Worm (Caenorhabditis elegans) whole organism, late embryonic: Measurements from ENCODE around the gene F10E7.2.

Source experiments
- C38D4.7 ChIP-seq: fragments of 200-800 bp; sonication (Bioruptor generic); optimal IDR thresholded peaks from 2 replicates; lab custom pipeline; 2018; ENCODE audit warnings: mild to moderate bottlenecking, missing genetic modification characterization, moderate library complexity, missing compliant biosample characterization
- ceh-14 ChIP-seq: sonication (generic microtip); optimal IDR thresholded peaks from 2 replicates; lab custom pipeline; 2016; ENCODE audit warnings: missing genotype, missing genetic modification characterization, missing compliant biosample characterization
- ceh-19 ChIP-seq: fragments of 200-800 bp; sonication (Bioruptor generic); optimal IDR thresholded peaks from 2 replicates; lab custom pipeline; 2018; ENCODE audit warnings: mild to moderate bottlenecking, missing genetic modification characterization, missing compliant biosample characterization
- ceh-22 ChIP-seq: sonication (generic microtip); optimal IDR thresholded peaks from 2 replicates; lab custom pipeline; 2017; ENCODE audit warnings: missing biosample characterization, missing genetic modification characterization
- ceh-24 ChIP-seq: sonication (generic microtip); optimal IDR thresholded peaks from 2 replicates; lab custom pipeline; 2016; ENCODE audit warnings: mild to moderate bottlenecking, missing genetic modification characterization, missing compliant biosample characterization
- ceh-30 ChIP-seq: fragments of 150-350 bp; optimal IDR thresholded peaks from 2 replicates; lab custom pipeline; 2014; ENCODE audit warnings: missing biosample characterization, missing genetic modification characterization
- ceh-34 ChIP-seq: sonication (generic microtip); optimal IDR thresholded peaks from 2 replicates; lab custom pipeline; 2016; ENCODE audit warnings: mild to moderate bottlenecking, missing genetic modification characterization, missing compliant biosample characterization
- ceh-48 ChIP-seq: sonication (generic microtip); optimal IDR thresholded peaks from 2 replicates; lab custom pipeline; 2016; ENCODE audit warnings: missing genetic modification characterization, inconsistent platforms, missing compliant biosample characterization
- ceh-6 ChIP-seq: fragments of 200-800 bp; sonication (Bioruptor generic); optimal IDR thresholded peaks from 2 replicates; lab custom pipeline; 2018; ENCODE audit warnings: mild to moderate bottlenecking, missing genetic modification characterization, missing compliant biosample characterization
- che-1 ChIP-seq: sonication (generic microtip); optimal IDR thresholded peaks from 2 replicates; lab custom pipeline; 2016; ENCODE audit warnings: mild to moderate bottlenecking, missing genetic modification characterization, missing compliant biosample characterization
- dmd-4 ChIP-seq: sonication (generic microtip); optimal IDR thresholded peaks from 2 replicates; lab custom pipeline; 2016; ENCODE audit warnings: borderline replicate concordance, missing genetic modification characterization, missing compliant biosample characterization
- dve-1 ChIP-seq: sonication (generic microtip); optimal IDR thresholded peaks from 2 replicates; lab custom pipeline; 2017; ENCODE audit warnings: antibody characterized with exemption, mild to moderate bottlenecking, missing genetic modification characterization, missing compliant biosample characterization
- elt-2 ChIP-seq: sonication (generic microtip); optimal IDR thresholded peaks from 2 replicates; lab custom pipeline; 2016; ENCODE audit warnings: missing genetic modification reagents, missing genetic modification characterization, missing compliant biosample characterization
- elt-4 ChIP-seq: sonication (generic microtip); optimal IDR thresholded peaks from 2 replicates; lab custom pipeline; 2016; ENCODE audit warnings: missing genetic modification characterization, missing compliant biosample characterization
- ets-4 ChIP-seq: sonication (generic microtip); optimal IDR thresholded peaks from 2 replicates; lab custom pipeline; 2016; ENCODE audit warnings: missing genetic modification characterization, missing compliant biosample characterization
- eyg-1 ChIP-seq: sonication (generic microtip); optimal IDR thresholded peaks from 2 replicates; lab custom pipeline; 2016; ENCODE audit warnings: missing genotype, missing genetic modification characterization, missing compliant biosample characterization
- fkh-10 ChIP-seq: fragments of 150-350 bp; optimal IDR thresholded peaks from 2 replicates; lab custom pipeline; 2014; ENCODE audit warnings: missing biosample characterization, missing genetic modification reagents, missing genetic modification characterization
- fkh-6 ChIP-seq: sonication (generic microtip); optimal IDR thresholded peaks from 2 replicates; lab custom pipeline; 2016; ENCODE audit warnings: missing genetic modification characterization, missing compliant biosample characterization
- gmeb-2 ChIP-seq: sonication (generic microtip); optimal IDR thresholded peaks from 2 replicates; lab custom pipeline; 2016; ENCODE audit warnings: missing genetic modification characterization, inconsistent platforms, missing compliant biosample characterization
- hlh-13 ChIP-seq: fragments of 200-800 bp; sonication (Bioruptor generic); optimal IDR thresholded peaks from 2 replicates; lab custom pipeline; 2018; ENCODE audit warnings: mild to moderate bottlenecking, missing genetic modification characterization, missing compliant biosample characterization
- hlh-30 ChIP-seq: sonication (generic microtip); optimal IDR thresholded peaks from 2 replicates; lab custom pipeline; 2017; ENCODE audit warnings: antibody characterized with exemption, missing genetic modification characterization, missing compliant biosample characterization; ENCODE audit not compliant: insufficient read depth
- hlh-6 ChIP-seq: sonication (generic microtip); optimal IDR thresholded peaks from 2 replicates; lab custom pipeline; 2016; ENCODE audit warnings: missing genotype, missing genetic modification characterization, missing compliant biosample characterization
- hlh-8 ChIP-seq: sonication (generic microtip); optimal IDR thresholded peaks from 2 replicates; lab custom pipeline; 2016; ENCODE audit warnings: missing genotype, missing genetic modification characterization, missing compliant biosample characterization
- lim-6 ChIP-seq: sonication (generic microtip); optimal IDR thresholded peaks from 2 replicates; lab custom pipeline; 2016; ENCODE audit warnings: missing genetic modification characterization, missing compliant biosample characterization
- nhr-232 ChIP-seq: sonication (generic microtip); optimal IDR thresholded peaks from 2 replicates; lab custom pipeline; 2016; ENCODE audit warnings: missing genetic modification characterization, missing compliant biosample characterization
- npax-4 ChIP-seq: sonication (generic microtip); optimal IDR thresholded peaks from 2 replicates; lab custom pipeline; 2016; ENCODE audit warnings: missing genetic modification characterization, missing compliant biosample characterization
- pag-3 ChIP-seq: sonication (generic microtip); optimal IDR thresholded peaks from 2 replicates; lab custom pipeline; 2016; ENCODE audit warnings: missing compliant biosample characterization, missing genetic modification characterization, borderline replicate concordance
- pat-9 ChIP-seq: fragments of 200-800 bp; sonication (Bioruptor generic); optimal IDR thresholded peaks from 2 replicates; lab custom pipeline; 2018; ENCODE audit warnings: mild to moderate bottlenecking, missing genetic modification characterization, moderate library complexity, missing compliant biosample characterization
- pha-2 ChIP-seq: sonication (generic microtip); optimal IDR thresholded peaks from 2 replicates; lab custom pipeline; 2017; ENCODE audit warnings: mild to moderate bottlenecking, missing genetic modification characterization, missing compliant biosample characterization
- pha-4 ChIP-seq: fragments of 150-350 bp; optimal IDR thresholded peaks from 2 replicates; lab custom pipeline; 2018; ENCODE audit warnings: missing biosample characterization, missing genetic modification reagents, missing genetic modification characterization
- pros-1 ChIP-seq: fragments of 150-350 bp; optimal IDR thresholded peaks from 2 replicates; lab custom pipeline; 2014; ENCODE audit warnings: missing biosample characterization, missing genetic modification reagents, missing genetic modification characterization
- ref-2 ChIP-seq: sonication (generic microtip); optimal IDR thresholded peaks from 2 replicates; lab custom pipeline; 2016; ENCODE audit warnings: missing genetic modification characterization, missing compliant biosample characterization
- rnt-1 ChIP-seq: sonication (generic microtip); optimal IDR thresholded peaks from 2 replicates; lab custom pipeline; 2016; ENCODE audit warnings: missing genetic modification characterization, missing compliant biosample characterization
- sox-4 ChIP-seq: sonication (generic microtip); optimal IDR thresholded peaks from 2 replicates; lab custom pipeline; 2017; ENCODE audit warnings: mild to moderate bottlenecking, missing genetic modification characterization, inconsistent platforms, missing compliant biosample characterization
- syd-9 ChIP-seq: sonication (generic microtip); optimal IDR thresholded peaks from 2 replicates; lab custom pipeline; 2016; ENCODE audit warnings: mild to moderate bottlenecking, missing genetic modification characterization, moderate library complexity, missing compliant biosample characterization
- tbx-2 ChIP-seq: sonication (generic microtip); optimal IDR thresholded peaks from 2 replicates; lab custom pipeline; 2016; ENCODE audit warnings: missing genetic modification characterization, missing compliant biosample characterization
- ttx-3 ChIP-seq: sonication (generic microtip); optimal IDR thresholded peaks from 2 replicates; lab custom pipeline; 2016; ENCODE audit warnings: missing genetic modification reagents, missing genetic modification characterization, missing compliant biosample characterization
- unc-3 ChIP-seq, 2 experiments: fragments of 200-800 bp in 1 of 2; sonication (Bioruptor generic) in 1 of 2; sonication (generic microtip) in 1 of 2; conservative IDR thresholded peaks in 1 of 2; optimal IDR thresholded peaks in 1 of 2; 2 replicates each; pipeline versions ENCODE4 v1.3.6 to Lab custom; 2016 to 2022; ENCODE audit warnings: missing compliant biosample characterization in 2 of 2, missing genetic modification characterization in 2 of 2, missing genetic modification reagents in 1 of 2
- unc-55 ChIP-seq: sonication (generic microtip); optimal IDR thresholded peaks from 2 replicates; lab custom pipeline; 2017; ENCODE audit warnings: missing biosample characterization, missing genetic modification reagents, missing genetic modification characterization
- ztf-16 ChIP-seq: sonication (generic microtip); optimal IDR thresholded peaks from 2 replicates; lab custom pipeline; 2017; ENCODE audit warnings: missing genetic modification characterization, missing compliant biosample characterization

The F10E7.2 gene

DNA sequence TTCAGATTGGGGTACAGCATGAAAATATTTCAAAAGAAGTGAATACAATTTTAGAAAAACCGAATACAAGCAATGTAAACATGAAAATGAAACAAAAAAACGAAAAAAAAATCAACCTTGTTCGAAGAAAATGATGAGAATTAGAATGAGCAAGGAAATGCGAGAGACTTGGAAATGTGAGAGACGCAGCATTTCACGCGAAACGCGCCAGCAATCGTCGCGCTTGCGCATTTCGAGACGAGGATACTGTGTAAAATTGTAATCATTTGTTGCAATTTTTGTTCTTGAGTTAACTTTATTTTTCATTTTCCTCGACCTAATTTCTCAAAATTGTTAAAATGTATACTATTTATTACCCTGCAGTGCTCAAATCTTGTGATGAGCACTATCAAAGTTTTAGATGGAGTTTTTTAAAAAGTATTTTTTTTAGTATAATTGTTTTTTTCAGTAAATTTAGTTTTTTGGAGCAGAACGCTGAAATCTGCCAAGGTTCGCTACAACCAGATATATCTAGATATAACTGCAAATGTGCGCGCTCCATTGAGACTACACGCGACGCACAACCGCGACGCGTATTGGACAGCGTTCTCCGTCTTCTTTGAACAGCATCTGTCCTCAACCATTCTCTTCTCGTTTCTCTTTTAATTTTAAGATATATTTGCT lies 30.1 kb downstream of the F10E7.2 start, which contains the start of gene fust-1 (continued):
- TF ChIP-seq elt-2 (tag; lab: Kevin White, UChicago) = peak; percentile 80
- peak; percentile 76 for TF ChIP-seq ceh-34
- TF ChIP-seq che-1 (tag; lab: Kevin White, UChicago) = peak; percentile 21
- TF ChIP-seq pag-3 (tag; lab: Kevin White, UChicago) = no peak
- TF ChIP-seq lim-6 (tag; lab: Kevin White, UChicago) = no peak
- TF ChIP-seq ceh-14 = peak; percentile 73
- peak; percentile 55 for TF ChIP-seq syd-9 (tag; lab: Kevin White, UChicago)
- TF ChIP-seq rnt-1 = peak; percentile 76
- TF ChIP-seq dve-1 (tag; lab: Kevin White, UChicago) = peak; percentile 80
- TF ChIP-seq unc-3 (GFP tag; conservative IDR thresholded peaks at IDR 0.05; lab: Robert Waterston, UW) = no peak; the same call in 1 of the 2 replicates
- peak; percentile 26 for TF ChIP-seq unc-3 (tag; optimal IDR thresholded peaks at IDR 0.05; lab: Kevin White, UChicago)
- peak; percentile 58 for TF ChIP-seq sox-4
- TF ChIP-seq npax-4 (tag; lab: Kevin White, UChicago) = peak; percentile 10
- TF ChIP-seq hlh-30 (tag; lab: Kevin White, UChicago) = peak; percentile 58
- TF ChIP-seq dmd-4 (tag; lab: Kevin White, UChicago) = no peak
- peak; percentile 58 for TF ChIP-seq hlh-8 (tag; lab: Kevin White, UChicago)
- TF ChIP-seq ceh-22 (tag; lab: Kevin White, UChicago) = no peak
- peak; percentile 67 for TF ChIP-seq pat-9 (tag; lab: Kevin White, UChicago)
- peak; percentile 32 for TF ChIP-seq ceh-48 (tag; lab: Kevin White, UChicago)
- TF ChIP-seq fkh-6 (tag; lab: Kevin White, UChicago) = peak; percentile 23
- TF ChIP-seq pha-2 (tag; lab: Kevin White, UChicago) = no peak
- peak; percentile 49 for TF ChIP-seq ztf-16 (tag; lab: Kevin White, UChicago)
- no peak for TF ChIP-seq hlh-13 (GFP tag; lab: Kevin White, UChicago)
- peak; percentile 60 for TF ChIP-seq pros-1 (tag; lab: Kevin White, UChicago)
- TF ChIP-seq gmeb-2 = peak; percentile 69
- TF ChIP-seq elt-4 = no peak
- TF ChIP-seq pha-4 (tag; lab: Kevin White, UChicago) = no peak
- TF ChIP-seq ceh-24 (tag; lab: Kevin White, UChicago) = no peak
- TF ChIP-seq nhr-232 (tag; lab: Kevin White, UChicago) = peak; percentile 20
- TF ChIP-seq ets-4 (tag; lab: Kevin White, UChicago) = peak; percentile 64
- no peak for TF ChIP-seq fkh-10 (GFP tag; lab: Kevin White, UChicago)
- no peak for TF ChIP-seq eyg-1 (tag; lab: Kevin White, UChicago)
- TF ChIP-seq ref-2 = peak; percentile 73
- TF ChIP-seq unc-55 (GFP tag; lab: Kevin White, UChicago) = peak; percentile 23
- TF ChIP-seq ttx-3 (tag; lab: Kevin White, UChicago) = peak; percentile 72

DNA sequence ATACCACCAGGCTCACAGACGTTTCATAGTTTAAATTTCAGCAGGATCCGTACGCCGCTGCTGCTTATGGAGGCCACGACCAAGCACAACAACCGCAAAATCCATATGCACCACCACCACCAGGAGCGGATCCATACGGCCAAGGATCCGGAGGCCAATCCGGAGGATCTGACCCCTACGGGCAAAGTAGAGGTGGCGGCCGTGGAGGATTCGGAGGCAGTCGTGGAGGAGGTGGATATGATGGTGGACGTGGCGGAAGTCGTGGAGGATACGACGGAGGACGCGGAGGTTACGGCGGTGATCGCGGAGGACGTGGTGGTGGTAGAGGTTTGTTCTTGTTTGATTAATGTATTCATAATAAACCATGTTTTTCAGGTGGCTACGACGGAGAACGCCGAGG lies 31.1 kb downstream of the F10E7.2 start:
- peak; percentile 17 for TF ChIP-seq ceh-6 (GFP tag; lab: Kevin White, UChicago)

DNA sequence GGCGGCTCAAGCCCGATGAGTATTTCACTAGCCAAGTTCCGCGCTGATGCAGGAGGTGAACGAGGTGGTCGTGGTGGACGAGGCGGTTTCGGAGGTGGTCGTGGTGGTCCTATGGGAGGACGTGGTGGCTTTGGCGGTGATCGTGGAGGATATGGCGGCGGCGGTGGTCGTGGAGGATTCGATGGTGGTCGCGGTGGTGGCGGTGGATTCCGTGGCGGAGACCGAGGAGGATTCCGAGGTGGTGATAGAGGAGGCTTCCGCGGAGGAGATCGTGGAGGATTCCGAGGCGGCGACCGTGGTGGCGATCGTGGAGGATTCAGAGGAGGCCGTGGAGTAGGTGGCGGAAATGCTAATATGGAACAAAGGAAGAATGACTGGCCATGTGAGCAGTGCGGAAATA lies 32.7 kb downstream of the F10E7.2 start:
- TF ChIP-seq ceh-19 = no peak
- no peak for TF ChIP-seq tbx-2 (tag; lab: Kevin White, UChicago)
- TF ChIP-seq ceh-30 (tag; lab: Kevin White, UChicago) = no peak
- TF ChIP-seq C38D4.7 (GFP tag; lab: Kevin White, UChicago) = no peak
- TF ChIP-seq syd-9 (tag; lab: Kevin White, UChicago) = no peak
- TF ChIP-seq ceh-14 = no peak
- TF ChIP-seq hlh-6 (tag; lab: Kevin White, UChicago) = no peak
- no peak for TF ChIP-seq dmd-4 (tag; lab: Kevin White, UChicago)
